Worm (Caenorhabditis elegans): Measurements from ENCODE around the gene C01F6.14.
A peak's percentile ranks its signal among the peaks of the same experiment; 100 is the strongest.

DNA sequence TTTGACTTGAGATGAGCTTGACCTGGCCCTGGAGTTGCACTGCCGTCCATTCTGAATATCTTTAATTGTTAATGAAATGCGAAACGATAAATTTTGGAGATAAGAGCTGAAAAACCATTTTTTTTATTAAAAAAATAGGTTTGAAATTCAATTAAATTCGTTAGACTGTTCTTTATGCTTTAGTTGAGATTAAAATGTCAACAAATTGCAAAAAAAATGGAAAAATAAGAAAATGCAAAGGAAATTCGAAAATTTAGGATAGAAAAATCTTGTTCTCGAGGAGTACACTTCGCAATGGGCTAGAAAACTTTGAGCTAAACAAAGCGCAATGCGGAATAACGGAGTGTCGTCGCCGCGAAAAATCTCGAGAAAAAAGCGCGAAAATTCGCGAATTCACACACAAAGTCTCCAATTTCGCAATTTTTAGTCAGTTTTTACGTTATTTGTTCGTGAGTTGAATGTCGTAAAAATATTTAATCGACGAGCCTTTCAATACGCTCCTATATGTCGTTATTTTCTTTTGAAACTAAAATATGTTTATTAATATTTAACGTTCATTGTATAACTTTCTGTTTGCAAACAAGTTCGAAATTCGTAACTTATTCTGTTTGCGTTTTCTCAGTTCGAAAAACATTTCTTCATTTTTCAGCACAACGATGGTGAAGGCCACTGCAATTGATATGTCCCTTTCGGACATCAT lies 43.0 kb upstream of the C01F6.14 start, which contains the start of the genes rpb-12 and aly-2:
- no peak for TF ChIP-seq nhr-237 (tag; optimal IDR thresholded peaks at IDR 0.05)
- peak; percentile 46 for TF ChIP-seq pha-4 (tag; optimal IDR thresholded peaks at IDR 0.05)
- TF ChIP-seq snpc-4 (tag; optimal IDR thresholded peaks at IDR 0.05) = no peak
- TF ChIP-seq ztf-11 (tag; optimal IDR thresholded peaks at IDR 0.05) = no peak
- no peak for TF ChIP-seq elt-1 (tag; optimal IDR thresholded peaks at IDR 0.05; ENCODE audit: borderline replicate concordance, insufficient read depth)
- no peak for TF ChIP-seq nhr-76 (tag; optimal IDR thresholded peaks at IDR 0.05)
- TF ChIP-seq ces-1 (GFP tag; optimal IDR thresholded peaks at IDR 0.05) = no peak
- no peak for TF ChIP-seq nhr-2 (tag; optimal IDR thresholded peaks at IDR 0.05)
- no peak for TF ChIP-seq flh-1 (GFP tag; optimal IDR thresholded peaks at IDR 0.05)
- TF ChIP-seq lin-13 (tag; optimal IDR thresholded peaks at IDR 0.05) = no peak
- no peak for TF ChIP-seq zip-8 (tag; optimal IDR thresholded peaks at IDR 0.05)
- TF ChIP-seq unc-62 (GFP tag; optimal IDR thresholded peaks at IDR 0.05) = no peak
